Worm (Caenorhabditis elegans) whole organism, L4 larva: ENCODE data around the gene C44B12.3.

ENCODE experiments used
- D1046.2 ChIP-seq: fragments of 200-800 bp; sonication (Bioruptor generic); IDR thresholded peaks from 2 replicates; pipeline ENCODE4 v1.3.6; 2022; ENCODE audit warnings: missing genetic modification characterization, missing compliant biosample characterization
- F10B5.3 ChIP-seq: sonication (generic microtip); optimal IDR thresholded peaks from 2 replicates; lab custom pipeline; 2016; ENCODE audit warnings: mild to moderate bottlenecking, missing genetic modification characterization, missing compliant biosample characterization
- F26F4.8 ChIP-seq: fragments of 200-800 bp; sonication (Bioruptor generic); conservative IDR thresholded peaks from 2 replicates; pipeline ENCODE4 v1.3.6; 2022; ENCODE audit warnings: missing genetic modification characterization, missing compliant biosample characterization
- F37D6.2 ChIP-seq: sonication (generic microtip); optimal IDR thresholded peaks from 2 replicates; lab custom pipeline; 2016; ENCODE audit warnings: mild to moderate bottlenecking, missing genetic modification characterization, missing compliant biosample characterization
- F44E2.7 ChIP-seq: fragments of 200-800 bp; sonication (Bioruptor generic); IDR thresholded peaks from 2 replicates; pipeline ENCODE4 v2.1.2; 2022; ENCODE audit warnings: missing genetic modification characterization, missing compliant biosample characterization
- R02D3.7 ChIP-seq: fragments of 150-350 bp; sonication (generic microtip); optimal IDR thresholded peaks from 3 replicates; lab custom pipeline; 2014; ENCODE audit warnings: missing biosample characterization, missing genetic modification characterization
- T26A8.4 ChIP-seq: fragments of 200-800 bp; sonication (Bioruptor generic); IDR thresholded peaks from 2 replicates; pipeline ENCODE4 v1.3.6; 2022; ENCODE audit warnings: missing genetic modification characterization, missing compliant biosample characterization
- Y105C5A.15 ChIP-seq: fragments of 200-800 bp; sonication (Bioruptor generic); IDR thresholded peaks from 2 replicates; pipeline ENCODE4 v1.3.6; 2022; ENCODE audit warnings: missing genetic modification characterization, missing compliant biosample characterization
- Y48G9A.11 ChIP-seq: fragments of 200-800 bp; sonication (Bioruptor generic); IDR thresholded peaks from 2 replicates; pipeline ENCODE4 v1.3.6; 2022; ENCODE audit warnings: missing genetic modification reagents, missing genetic modification characterization, missing compliant biosample characterization
- ZK546.5 ChIP-seq, 2 experiments: sonication (generic microtip); optimal IDR thresholded peaks; 2 replicates each; lab custom pipeline; 2017; ENCODE audit warnings: missing biosample characterization in 2 of 2, missing genetic modification characterization in 2 of 2
- aha-1 ChIP-seq: fragments of 150-350 bp; peaks from one replicate; lab custom pipeline; 2014; ENCODE audit warnings: missing biosample characterization, missing genetic modification characterization
- aly-2 ChIP-seq: sonication (generic microtip); optimal IDR thresholded peaks from 2 replicates; lab custom pipeline; 2018; ENCODE audit warnings: missing biosample characterization, missing genetic modification characterization
- ama-1 ChIP-seq: fragments of 150-350 bp; optimal IDR thresholded peaks from 2 replicates; lab custom pipeline; 2014; ENCODE audit warnings: inconsistent platforms, mixed read lengths
- attf-4 ChIP-seq: sonication (generic microtip); optimal IDR thresholded peaks from 3 replicates; lab custom pipeline; 2017; ENCODE audit warnings: missing biosample characterization, missing genetic modification characterization
- ceh-32 ChIP-seq: sonication (generic microtip); optimal IDR thresholded peaks from 2 replicates; lab custom pipeline; 2016; ENCODE audit warnings: mild to moderate bottlenecking, missing genetic modification characterization, missing compliant biosample characterization; ENCODE audit not compliant: poor library complexity
- ceh-62 ChIP-seq: sonication (generic microtip); optimal IDR thresholded peaks from 2 replicates; lab custom pipeline; 2017; ENCODE audit warnings: missing biosample characterization, missing genetic modification characterization
- ceh-82 ChIP-seq: sonication (generic microtip); optimal IDR thresholded peaks from 2 replicates; lab custom pipeline; 2017; ENCODE audit warnings: missing biosample characterization, missing genetic modification characterization
- ctbp-1 ChIP-seq: fragments of 200-800 bp; sonication (Bioruptor generic); IDR thresholded peaks from 2 replicates; pipeline ENCODE4 v1.3.6; 2022; ENCODE audit warnings: missing genetic modification reagents, missing genetic modification characterization, missing compliant biosample characterization
- daf-16 ChIP-seq, 3 experiments: sonication (generic microtip); optimal IDR thresholded peaks; 2 replicates each; lab custom pipeline; 2016 to 2017; ENCODE audit warnings: missing genetic modification characterization in 3 of 3, missing genetic modification reagents in 3 of 3, mild to moderate bottlenecking in 2 of 3, missing compliant biosample characterization in 2 of 3, missing biosample characterization in 1 of 3, moderate library complexity in 1 of 3
- daf-19 ChIP-seq: fragments of 200-800 bp; sonication (Bioruptor generic); conservative IDR thresholded peaks from 2 replicates; pipeline ENCODE4 v1.3.6; 2022; ENCODE audit warnings: missing genetic modification characterization, missing compliant biosample characterization
- dmd-6 ChIP-seq: fragments of 200-800 bp; sonication (Bioruptor generic); IDR thresholded peaks from 2 replicates; pipeline ENCODE4 v1.3.6; 2022; ENCODE audit warnings: missing genetic modification reagents, missing genetic modification characterization, missing compliant biosample characterization
- dmd-8 ChIP-seq: fragments of 200-800 bp; sonication (Bioruptor generic); IDR thresholded peaks from 2 replicates; pipeline ENCODE4 v1.3.6; 2022; ENCODE audit warnings: missing genetic modification characterization, missing compliant biosample characterization
- dmd-9 ChIP-seq: fragments of 200-800 bp; sonication (Bioruptor generic); IDR thresholded peaks from 2 replicates; pipeline ENCODE4 v1.3.6; 2022; ENCODE audit warnings: missing genetic modification reagents, missing genetic modification characterization, missing compliant biosample characterization
- dpl-1 ChIP-seq: fragments of 150-350 bp; optimal IDR thresholded peaks from 2 replicates; lab custom pipeline; 2014; ENCODE audit warnings: missing biosample characterization, missing genetic modification reagents, missing genetic modification characterization
- duxl-1 ChIP-seq: sonication (generic microtip); optimal IDR thresholded peaks from 2 replicates; lab custom pipeline; 2016; ENCODE audit warnings: mild to moderate bottlenecking, missing genetic modification characterization, moderate library complexity, missing compliant biosample characterization; ENCODE audit not compliant: poor library complexity
- dve-1 ChIP-seq: sonication (generic microtip); optimal IDR thresholded peaks from 2 replicates; lab custom pipeline; 2017; ENCODE audit warnings: antibody characterized with exemption, mild to moderate bottlenecking, missing genetic modification characterization, missing compliant biosample characterization; ENCODE audit not compliant: insufficient read depth
- fkh-10 ChIP-seq: fragments of 150-350 bp; optimal IDR thresholded peaks from 2 replicates; lab custom pipeline; 2014; ENCODE audit warnings: missing biosample characterization, missing genetic modification reagents, missing genetic modification characterization
- hif-1 ChIP-seq, 2 experiments: sonication (generic microtip); optimal IDR thresholded peaks; 2 replicates each; lab custom pipeline; 2016 to 2017; ENCODE audit warnings: missing compliant biosample characterization in 2 of 2, missing genetic modification characterization in 2 of 2, missing genetic modification reagents in 2 of 2, missing genotype in 2 of 2, mild to moderate bottlenecking in 1 of 2
- jun-1 ChIP-seq: fragments of 150-350 bp; optimal IDR thresholded peaks from 2 replicates; lab custom pipeline; 2014; ENCODE audit warnings: missing biosample characterization, missing genetic modification reagents, missing genetic modification characterization
- lin-1 ChIP-seq: fragments of 200-800 bp; sonication (Bioruptor generic); IDR thresholded peaks from 2 replicates; pipeline ENCODE4 v1.3.6; 2022; ENCODE audit warnings: missing genetic modification reagents, missing genetic modification characterization, missing compliant biosample characterization
- lin-15B ChIP-seq: fragments of 150-350 bp; sonication (generic microtip); optimal IDR thresholded peaks from 3 replicates; lab custom pipeline; 2014; ENCODE audit warnings: missing biosample characterization, missing genetic modification characterization
- lin-38 ChIP-seq: fragments of 200-800 bp; sonication (Bioruptor generic); IDR thresholded peaks from 2 replicates; pipeline ENCODE4 v1.3.6; 2022; ENCODE audit warnings: missing genetic modification reagents, missing genetic modification characterization, missing compliant biosample characterization
- madf-5 ChIP-seq, 2 experiments: fragments of 200-800 bp; sonication (Bioruptor generic); IDR thresholded peaks; 2 replicates each; pipeline ENCODE4 v1.3.6; 2022; ENCODE audit warnings: missing compliant biosample characterization in 2 of 2, missing genetic modification characterization in 2 of 2
- madf-9 ChIP-seq: fragments of 200-800 bp; sonication (Bioruptor generic); conservative IDR thresholded peaks from 2 replicates; pipeline ENCODE4 v1.3.6; 2022; ENCODE audit warnings: missing genetic modification reagents, missing genetic modification characterization, missing compliant biosample characterization
- mxl-3 ChIP-seq: fragments of 200-800 bp; sonication (Bioruptor generic); optimal IDR thresholded peaks from 2 replicates; lab custom pipeline; 2018; ENCODE audit warnings: mild to moderate bottlenecking, missing genetic modification characterization, missing compliant biosample characterization
- nhr-10 ChIP-seq: fragments of 150-350 bp; optimal IDR thresholded peaks from 2 replicates; lab custom pipeline; 2014; ENCODE audit warnings: missing biosample characterization, missing genetic modification characterization
- nhr-102 ChIP-seq: sonication (generic microtip); optimal IDR thresholded peaks from 2 replicates; lab custom pipeline; 2016; ENCODE audit warnings: mild to moderate bottlenecking, missing genetic modification characterization, moderate library complexity, missing compliant biosample characterization
- nhr-25 ChIP-seq: sonication (generic microtip); optimal IDR thresholded peaks from 2 replicates; lab custom pipeline; 2017; ENCODE audit warnings: missing genetic modification characterization, mild to moderate bottlenecking, missing compliant biosample characterization, antibody characterized with exemption, moderate library complexity, borderline replicate concordance; ENCODE audit not compliant: insufficient read depth
- nhr-28 ChIP-seq: fragments of 150-350 bp; optimal IDR thresholded peaks from 2 replicates; lab custom pipeline; 2014; ENCODE audit warnings: missing biosample characterization, missing genetic modification characterization
- nhr-41 ChIP-seq: fragments of 200-800 bp; sonication (Bioruptor generic); IDR thresholded peaks from 2 replicates; pipeline ENCODE4 v1.3.6; 2022; ENCODE audit warnings: missing genetic modification reagents, missing genetic modification characterization, missing compliant biosample characterization
- nhr-42 ChIP-seq: fragments of 200-800 bp; sonication (Bioruptor generic); IDR thresholded peaks from 2 replicates; pipeline ENCODE4 v1.3.6; 2022; ENCODE audit warnings: missing genetic modification characterization, missing compliant biosample characterization
- nhr-48 ChIP-seq: sonication (generic microtip); optimal IDR thresholded peaks from 2 replicates; lab custom pipeline; 2016; ENCODE audit warnings: mild to moderate bottlenecking, missing genetic modification characterization, missing compliant biosample characterization
- nhr-76 ChIP-seq: fragments of 150-350 bp; optimal IDR thresholded peaks from 2 replicates; lab custom pipeline; 2014; ENCODE audit warnings: missing biosample characterization, missing genetic modification characterization
- nhr-77 ChIP-seq: fragments of 150-350 bp; optimal IDR thresholded peaks from 2 replicates; lab custom pipeline; 2014; ENCODE audit warnings: missing biosample characterization, missing genetic modification characterization
- php-3 ChIP-seq: fragments of 200-800 bp; sonication (Bioruptor generic); IDR thresholded peaks from 2 replicates; pipeline ENCODE4 v1.3.6; 2022; ENCODE audit warnings: missing genetic modification reagents, missing genetic modification characterization, missing compliant biosample characterization
- rbr-2 ChIP-seq: sonication (generic microtip); optimal IDR thresholded peaks from 2 replicates; lab custom pipeline; 2016; ENCODE audit warnings: missing genotype, missing genetic modification characterization, missing compliant biosample characterization
- saeg-2 ChIP-seq: fragments of 200-800 bp; sonication (Bioruptor generic); IDR thresholded peaks from 2 replicates; pipeline ENCODE4 v1.3.6; 2022; ENCODE audit warnings: missing genetic modification reagents, missing genetic modification characterization, missing compliant biosample characterization
- set-16 ChIP-seq: fragments of 200-800 bp; sonication (Bioruptor generic); IDR thresholded peaks from 2 replicates; pipeline ENCODE4 v1.3.6; 2022; ENCODE audit warnings: missing genetic modification reagents, missing genetic modification characterization, missing compliant biosample characterization
- tra-1 ChIP-seq: fragments of 200-800 bp; sonication (Bioruptor generic); IDR thresholded peaks from 2 replicates; pipeline ENCODE4 v1.3.6; 2022; ENCODE audit warnings: missing genetic modification reagents, missing genetic modification characterization, missing compliant biosample characterization
- zfp-3 ChIP-seq: fragments of 200-800 bp; sonication (Bioruptor generic); conservative IDR thresholded peaks from 2 replicates; pipeline ENCODE4 v1.3.6; 2022; ENCODE audit warnings: missing genetic modification reagents, missing genetic modification characterization, missing compliant biosample characterization

The C44B12.3 gene

ce11 chrIV:1065569-1065968 lies 39.0 kb upstream of the C44B12.3 start (continued):
- TF ChIP-seq nhr-41 (GFP tag; lab: Robert Waterston, UW) (0 out of 2 replicates have a peak, but pooled peaks have one; percentile 39), nhr-48 (tag; lab: Kevin White, UChicago) (peak; percentile 32), lin-15B (tag; lab: Kevin White, UChicago) (no peak), tra-1 (GFP tag; lab: Robert Waterston, UW) (no peak), daf-16 (GFP tag; optimal IDR thresholded peaks at IDR 0.05; lab: Kevin White, UChicago) (no peak), daf-16 (tag; optimal IDR thresholded peaks at IDR 0.05; lab: Kevin White, UChicago) (peak; percentile 63), F10B5.3 (tag; lab: Kevin White, UChicago) (no peak), zfp-3 (GFP tag; lab: Robert Waterston, UW) (no peak), nhr-77 (no peak), dve-1 (tag; lab: Kevin White, UChicago) (peak; percentile 76), T26A8.4 (GFP tag; lab: Robert Waterston, UW) (peak; percentile 43), mxl-3 (GFP tag; lab: Kevin White, UChicago) (peak; percentile 12), F44E2.7 (GFP tag; lab: Robert Waterston, UW) (no peak), ceh-62 (tag; lab: Kevin White, UChicago) (no peak), dmd-9 (no peak), ceh-82 (tag; lab: Kevin White, UChicago) (no peak), ceh-32 (tag; lab: Kevin White, UChicago) (no peak), fkh-10 (no peak), php-3 (no peak), nhr-28 (tag; lab: Kevin White, UChicago) (no peak), set-16 (GFP tag; lab: Robert Waterston, UW) (peak; percentile 74), ama-1 (lab: Kevin White, UChicago) (no peak), jun-1 (no peak), madf-9 (peak; percentile 48; the same call in 1 of the 2 replicates), rbr-2 (tag; lab: Kevin White, UChicago) (no peak), duxl-1 (tag; lab: Kevin White, UChicago) (peak; percentile 9), nhr-42 (no peak)
- TF ChIP-seq, all 104 proteins: peak for 17

- TF ChIP-seq mxl-3 (GFP tag; lab: Kevin White, UChicago) (peak; percentile 8), nhr-10 (tag; lab: Kevin White, UChicago) (no peak), R02D3.7 (tag; lab: Kevin White, UChicago) (no peak), fkh-10 (no peak), daf-19 (GFP tag; lab: Robert Waterston, UW) (no peak), Y105C5A.15 (no peak), lin-38 (peak; percentile 30; the same call in 1 of the 2 replicates), aly-2 (no peak), nhr-28 (tag; lab: Kevin White, UChicago) (peak; percentile 52), dmd-6 (GFP tag; lab: Robert Waterston, UW) (peak; percentile 41; the same call in 1 of the 2 replicates), nhr-76 (tag; lab: Kevin White, UChicago) (no peak), Y48G9A.11 (GFP tag; lab: Robert Waterston, UW) (no peak), F37D6.2 (tag; lab: Kevin White, UChicago) (peak; percentile 65), madf-5 (GFP tag; IDR thresholded peaks at IDR 0.05; lab: Robert Waterston, UW) (no peak), ctbp-1 (GFP tag; lab: Robert Waterston, UW) (peak; percentile 65), F26F4.8 (no peak), nhr-25 (tag; lab: Kevin White, UChicago) (no peak), ZK546.5 (tag; optimal IDR thresholded peaks at IDR 0.05; lab: Kevin White, UChicago) (no peak), attf-4 (no peak), dmd-8 (GFP tag; lab: Robert Waterston, UW) (peak; percentile 60; the same call in 1 of the 2 replicates), nhr-102 (tag; lab: Kevin White, UChicago) (peak; percentile 35), hif-1 (tag; optimal IDR thresholded peaks at IDR 0.05; lab: Kevin White, UChicago) (peak in 1 of 2 experiments; percentile 92), lin-1 (GFP tag; lab: Robert Waterston, UW) (peak; percentile 51; the same call in 1 of the 2 replicates), aha-1 (tag; lab: Kevin White, UChicago) (peak; percentile 94), dpl-1 (no peak), saeg-2 (peak; percentile 67), dve-1 (tag; lab: Kevin White, UChicago) (peak; percentile 53), D1046.2 (no peak), nhr-77 (peak; percentile 55), ama-1 (lab: Kevin White, UChicago) (no peak)
Measured at ce11 chrIV:1067430-1067829, 37.1 kb upstream of the C44B12.3 start, which contains the start of gene znf-782. Gene znf-782, minus strand, starts transcription at chrIV:1067525.
